Worm (Caenorhabditis elegans): ENCODE results near the gene ttr-36.

DNA sequence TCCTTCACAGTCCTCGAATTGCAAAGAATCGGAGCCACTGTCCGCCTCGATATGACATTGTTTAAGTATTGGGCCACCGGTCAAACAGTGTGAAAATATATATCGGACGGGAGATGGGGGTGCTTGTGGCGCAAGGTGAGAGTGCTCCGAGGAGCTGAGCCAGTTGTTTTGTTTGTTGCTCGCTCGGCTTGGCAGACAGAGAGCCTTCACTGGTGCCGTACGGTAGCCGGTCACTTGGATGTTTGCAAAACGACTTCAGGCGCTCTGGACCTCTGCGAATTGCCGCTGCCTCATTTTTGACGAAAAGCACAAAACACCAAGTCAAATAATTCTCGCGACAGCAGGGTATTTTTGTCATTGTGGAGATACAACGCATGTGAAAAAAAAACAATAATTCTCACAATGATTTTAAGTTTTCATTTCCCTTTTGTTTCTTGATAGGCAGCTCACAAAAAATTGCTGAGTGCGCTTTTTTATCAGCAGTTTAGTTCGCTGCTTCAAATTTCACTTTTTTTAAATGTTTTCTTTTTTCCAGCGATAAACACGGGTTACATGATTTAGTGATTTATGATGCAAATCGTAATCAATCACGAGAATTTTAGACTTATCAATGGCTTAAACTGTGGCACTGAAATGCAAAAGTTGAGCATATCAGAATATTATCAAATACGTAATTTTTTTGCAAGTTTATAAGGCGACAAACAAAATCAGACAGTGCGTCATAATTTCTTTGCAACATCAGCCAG lies 6.5 kb downstream of the ttr-36 start:
- no peak for TF ChIP-seq nhr-11 (tag; optimal IDR thresholded peaks at IDR 0.05)
- no peak for TF ChIP-seq T23F11.4 (GFP tag; optimal IDR thresholded peaks at IDR 0.05)
- TF ChIP-seq ceh-19 (GFP tag; optimal IDR thresholded peaks at IDR 0.05) = no peak
- TF ChIP-seq pha-2 (tag; optimal IDR thresholded peaks at IDR 0.05) = no peak
- no peak for TF ChIP-seq elt-4 (tag; optimal IDR thresholded peaks at IDR 0.05)
- no peak for TF ChIP-seq ref-2 (tag; optimal IDR thresholded peaks at IDR 0.05)
- TF ChIP-seq pha-4 (tag; optimal IDR thresholded peaks at IDR 0.05) = no peak
- no peak for TF ChIP-seq lin-11 (tag; optimal IDR thresholded peaks at IDR 0.05)
- TF ChIP-seq rnt-1 (tag; optimal IDR thresholded peaks at IDR 0.05) = no peak
- no peak for TF ChIP-seq unc-55 (GFP tag; optimal IDR thresholded peaks at IDR 0.05)
- TF ChIP-seq fkh-10 (GFP tag; optimal IDR thresholded peaks at IDR 0.05) = no peak
- TF ChIP-seq ets-4 (tag; optimal IDR thresholded peaks at IDR 0.05) = no peak
- TF ChIP-seq elt-2 (tag; optimal IDR thresholded peaks at IDR 0.05) = no peak
- no peak for TF ChIP-seq syd-9 (tag; optimal IDR thresholded peaks at IDR 0.05)
